Fruit fly (Drosophila melanogaster) whole organism, embryonic: ENCODE measurements around the gene SREBP.
A peak's percentile ranks its signal among the peaks of the same experiment; 100 is the strongest.

Source experiments
- CG10543 ChIP-seq: fragments of 200-800 bp; sonication (Bioruptor generic); optimal IDR thresholded peaks from 3 replicates; lab custom pipeline; 2017; ENCODE audit warnings: missing biosample characterization, mild to moderate bottlenecking, missing genetic modification characterization, moderate library complexity
- CG11456 ChIP-seq: fragments of 200-800 bp; sonication (Bioruptor generic); IDR thresholded peaks from 3 replicates; pipeline ENCODE4 v1.3.6; 2022; ENCODE audit warnings: missing biosample characterization, missing genetic modification characterization
- CG11695 ChIP-seq: fragments of 200-800 bp; sonication (Bioruptor generic); IDR thresholded peaks from 3 replicates; pipeline ENCODE4 v1.3.6; 2022; ENCODE audit warnings: missing biosample characterization, missing genetic modification characterization
- CG13287 ChIP-seq: fragments of 200-800 bp; sonication (Bioruptor generic); IDR thresholded peaks from 2 replicates; pipeline ENCODE4 v1.3.6; 2022; ENCODE audit warnings: missing biosample characterization, missing genetic modification characterization; ENCODE audit not compliant: partially characterized antibody
- CG13296 ChIP-seq: fragments of 200-800 bp; sonication (Bioruptor generic); optimal IDR thresholded peaks from 3 replicates; lab custom pipeline; 2018; ENCODE audit warnings: missing biosample characterization, mild to moderate bottlenecking, missing genetic modification characterization
- CG17328 ChIP-seq: fragments of 200-800 bp; sonication (Bioruptor generic); IDR thresholded peaks from 2 replicates; pipeline ENCODE4 v1.3.6; 2022; ENCODE audit warnings: missing biosample characterization, missing genetic modification characterization
- CG17385 ChIP-seq: fragments of 200-800 bp; sonication (Bioruptor generic); optimal IDR thresholded peaks from 3 replicates; lab custom pipeline; 2018; ENCODE audit warnings: missing biosample characterization, mild to moderate bottlenecking, missing genetic modification characterization
- CG4617 ChIP-seq: fragments of 200-800 bp; sonication (Bioruptor generic); optimal IDR thresholded peaks from 3 replicates; lab custom pipeline; 2016; ENCODE audit warnings: missing biosample characterization, missing genetic modification characterization, borderline replicate concordance
- CG4707 ChIP-seq: fragments of 200-800 bp; sonication (Bioruptor generic); optimal IDR thresholded peaks from 2 replicates; lab custom pipeline; 2018; ENCODE audit warnings: missing biosample characterization, mild to moderate bottlenecking, missing genetic modification characterization, moderate library complexity
- CG4730 ChIP-seq: fragments of 200-800 bp; sonication (Bioruptor generic); IDR thresholded peaks from 2 replicates; pipeline ENCODE4 v1.3.6; 2022; ENCODE audit warnings: missing biosample characterization, missing genetic modification characterization
- CG4854 ChIP-seq: fragments of 200-800 bp; sonication (Bioruptor generic); optimal IDR thresholded peaks from 2 replicates; lab custom pipeline; 2016; ENCODE audit warnings: missing biosample characterization, missing genetic modification characterization, inconsistent platforms
- CG5245 ChIP-seq: fragments of 200-800 bp; sonication (Bioruptor generic); optimal IDR thresholded peaks from 3 replicates; lab custom pipeline; 2016; ENCODE audit warnings: missing biosample characterization, missing genetic modification characterization
- CG6654 ChIP-seq: fragments of 200-800 bp; sonication (Bioruptor generic); optimal IDR thresholded peaks from 2 replicates; lab custom pipeline; 2017; ENCODE audit warnings: missing biosample characterization, mild to moderate bottlenecking, missing genetic modification characterization
- CG6813 ChIP-seq: fragments of 200-800 bp; sonication (Bioruptor generic); optimal IDR thresholded peaks from 2 replicates; lab custom pipeline; 2017; ENCODE audit warnings: missing biosample characterization, missing genetic modification characterization, mild to moderate bottlenecking, moderate library complexity, missing genetic modification reagents
- CG7745 ChIP-seq: fragments of 200-800 bp; sonication (Bioruptor generic); optimal IDR thresholded peaks from 2 replicates; lab custom pipeline; 2018; ENCODE audit warnings: missing biosample characterization, mild to moderate bottlenecking, missing genetic modification characterization, moderate library complexity
- CG9609 ChIP-seq: fragments of 200-800 bp; sonication (Bioruptor generic); optimal IDR thresholded peaks from 3 replicates; lab custom pipeline; 2016; ENCODE audit warnings: missing biosample characterization, missing genetic modification characterization
- CG9817 ChIP-seq: fragments of 200-800 bp; sonication (Bioruptor generic); optimal IDR thresholded peaks from 2 replicates; lab custom pipeline; 2018; ENCODE audit warnings: missing biosample characterization, mild to moderate bottlenecking, missing genetic modification characterization, moderate library complexity
- CHES-1-like ChIP-seq: fragments of 200-800 bp; sonication (Bioruptor generic); optimal IDR thresholded peaks from 2 replicates; lab custom pipeline; 2016; ENCODE audit warnings: missing biosample characterization, missing genetic modification characterization
- D19B ChIP-seq: fragments of 200-800 bp; sonication (Bioruptor generic); optimal IDR thresholded peaks from 2 replicates; lab custom pipeline; 2017; ENCODE audit warnings: missing biosample characterization, mild to moderate bottlenecking, missing genetic modification characterization
- Dfd ChIP-seq, 2 experiments: fragments of >200 bp; optimal IDR thresholded peaks; 2 replicates each; lab custom pipeline; 2017; ENCODE audit warnings: missing biosample characterization in 2 of 2, missing genetic modification characterization in 2 of 2
- Doc2 ChIP-seq: fragments of 200-800 bp; sonication (Bioruptor generic); IDR thresholded peaks from 2 replicates; pipeline ENCODE4 v1.3.6; 2022; ENCODE audit warnings: missing biosample characterization, missing genetic modification characterization
- Hmr ChIP-seq: fragments of 200-800 bp; sonication (Bioruptor generic); optimal IDR thresholded peaks from 3 replicates; lab custom pipeline; 2017; ENCODE audit warnings: mild to moderate bottlenecking, missing biosample characterization, missing genetic modification reagents, missing genetic modification characterization
- Jarid2 ChIP-seq: fragments of 200-800 bp; sonication (Bioruptor generic); optimal IDR thresholded peaks from 3 replicates; lab custom pipeline; 2017; ENCODE audit warnings: mild to moderate bottlenecking, missing biosample characterization, missing genetic modification reagents, missing genetic modification characterization
- Myb ChIP-seq: fragments of 200-800 bp; sonication (Bioruptor generic); optimal IDR thresholded peaks from 2 replicates; lab custom pipeline; 2016; ENCODE audit warnings: missing biosample characterization, missing genetic modification characterization
- Xbp1 ChIP-seq: fragments of 200-800 bp; sonication (Bioruptor generic); optimal IDR thresholded peaks from 3 replicates; lab custom pipeline; 2016; ENCODE audit warnings: missing biosample characterization, mild to moderate bottlenecking, missing genetic modification characterization
- al ChIP-seq: fragments of 200-800 bp; sonication (Bioruptor generic); IDR thresholded peaks from 2 replicates; pipeline ENCODE4 v1.3.6; 2022; ENCODE audit warnings: missing biosample characterization, missing genetic modification characterization
- bbx ChIP-seq: fragments of 200-800 bp; sonication (Bioruptor generic); IDR thresholded peaks from 2 replicates; pipeline ENCODE4 v1.3.6; 2022; ENCODE audit warnings: missing biosample characterization, missing genetic modification characterization; ENCODE audit not compliant: partially characterized antibody
- bigmax ChIP-seq: fragments of 200-800 bp; sonication (Bioruptor generic); optimal IDR thresholded peaks from 2 replicates; lab custom pipeline; 2018; ENCODE audit warnings: missing biosample characterization, mild to moderate bottlenecking, missing genetic modification characterization
- bsh ChIP-seq, 2 experiments: fragments of 200-800 bp; sonication (Bioruptor generic); optimal IDR thresholded peaks; 2 replicates each; lab custom pipeline; 2017 to 2018; ENCODE audit warnings: mild to moderate bottlenecking in 2 of 2, missing biosample characterization in 2 of 2, missing genetic modification characterization in 2 of 2, moderate library complexity in 1 of 2
- cg ChIP-seq: fragments of 200-800 bp; sonication (Bioruptor generic); optimal IDR thresholded peaks from 3 replicates; lab custom pipeline; 2019; ENCODE audit warnings: missing biosample characterization, mild to moderate bottlenecking, missing genetic modification characterization, moderate library complexity
- crp ChIP-seq, 2 experiments: fragments of 200-800 bp; sonication (Bioruptor generic); optimal IDR thresholded peaks; 2 replicates in 1 of 2; 3 replicates in 1 of 2; lab custom pipeline; 2017; ENCODE audit warnings: missing biosample characterization in 2 of 2, missing genetic modification characterization in 2 of 2, mild to moderate bottlenecking in 1 of 2, moderate library complexity in 1 of 2
- dpn ChIP-seq, 2 experiments: fragments of 200-800 bp; sonication (Bioruptor generic); optimal IDR thresholded peaks; 3 replicates each; lab custom pipeline; 2016; ENCODE audit warnings: missing biosample characterization in 2 of 2, missing genetic modification characterization in 2 of 2
- eve ChIP-seq, 2 experiments: fragments of >200 bp; optimal IDR thresholded peaks; 2 replicates each; lab custom pipeline; 2017; ENCODE audit warnings: missing biosample characterization in 2 of 2, missing genetic modification characterization in 2 of 2
- ftz-f1 ChIP-seq: fragments of 200-800 bp; sonication (Bioruptor generic); optimal IDR thresholded peaks from 2 replicates; lab custom pipeline; 2016; ENCODE audit warnings: missing biosample characterization, missing genetic modification characterization
- hkb ChIP-seq, 2 experiments: fragments of 200-800 bp in 1 of 2; fragments of >200 bp in 1 of 2; sonication (Bioruptor generic) in 1 of 2; IDR thresholded peaks in 1 of 2; optimal IDR thresholded peaks in 1 of 2; 2 replicates each; pipeline versions ENCODE4 v1.3.6 to Lab custom; 2017 to 2022; ENCODE audit warnings: missing biosample characterization in 1 of 2, missing genetic modification characterization in 1 of 2
- jumu ChIP-seq: fragments of 200-800 bp; sonication (Bioruptor generic); optimal IDR thresholded peaks from 3 replicates; lab custom pipeline; 2016; ENCODE audit warnings: missing biosample characterization, missing genetic modification characterization
- lilli ChIP-seq: fragments of 200-800 bp; sonication (Bioruptor generic); optimal IDR thresholded peaks from 3 replicates; lab custom pipeline; 2016; ENCODE audit warnings: missing biosample characterization, missing genetic modification characterization
- nau ChIP-seq: fragments of 200-800 bp; sonication (Bioruptor generic); optimal IDR thresholded peaks from 3 replicates; lab custom pipeline; 2017; ENCODE audit warnings: missing biosample characterization, mild to moderate bottlenecking, missing genetic modification characterization, missing genetic modification reagents
- nmo ChIP-seq: fragments of 200-800 bp; sonication (Bioruptor generic); optimal IDR thresholded peaks from 2 replicates; lab custom pipeline; 2018; ENCODE audit warnings: missing biosample characterization, mild to moderate bottlenecking, missing genetic modification characterization, moderate library complexity
- pnt ChIP-seq: fragments of 200-800 bp; sonication (Bioruptor generic); optimal IDR thresholded peaks from 3 replicates; lab custom pipeline; 2016; ENCODE audit warnings: missing biosample characterization, missing genetic modification characterization
- rib ChIP-seq: fragments of 200-800 bp; sonication (Bioruptor generic); IDR thresholded peaks from 2 replicates; pipeline ENCODE4 v1.3.6; 2022; ENCODE audit warnings: missing biosample characterization, missing genetic modification characterization
- shn ChIP-seq: fragments of 200-800 bp; sonication (Bioruptor generic); optimal IDR thresholded peaks from 3 replicates; lab custom pipeline; 2016; ENCODE audit warnings: missing biosample characterization, missing genetic modification characterization
- sna ChIP-seq: fragments of 200-800 bp; sonication (Bioruptor generic); IDR thresholded peaks from 2 replicates; pipeline ENCODE4 v1.3.6; 2022; ENCODE audit warnings: missing biosample characterization, missing genetic modification characterization; ENCODE audit not compliant: partially characterized antibody
- sob ChIP-seq: fragments of 200-800 bp; sonication (Bioruptor generic); IDR thresholded peaks from 2 replicates; pipeline ENCODE4 v1.3.6; 2022; ENCODE audit warnings: missing biosample characterization, missing genetic modification characterization
- twi ChIP-seq: fragments of 200-800 bp; optimal IDR thresholded peaks from 2 replicates; lab custom pipeline; 2019; ENCODE audit warnings: missing biosample characterization, mild to moderate bottlenecking, missing genetic modification characterization, moderate library complexity
- unpg ChIP-seq: fragments of 200-800 bp; sonication (Bioruptor generic); optimal IDR thresholded peaks from 3 replicates; lab custom pipeline; 2018; ENCODE audit warnings: missing biosample characterization, mild to moderate bottlenecking, missing genetic modification characterization, moderate library complexity
- wdn ChIP-seq: fragments of 200-800 bp; sonication (Bioruptor generic); IDR thresholded peaks from 2 replicates; pipeline ENCODE4 v1.3.6; 2022; ENCODE audit warnings: missing biosample characterization, missing genetic modification characterization
- zfh2 ChIP-seq: fragments of 200-800 bp; sonication (Bioruptor generic); optimal IDR thresholded peaks from 2 replicates; lab custom pipeline; 2016; ENCODE audit warnings: missing biosample characterization, missing genetic modification characterization

Gene SREBP

dm6 chr3L:19794203-19794802 is 568 bp downstream of the SREBP start (continued):
- TF ChIP-seq CG13287 (GFP tag; lab: Robert Waterston, UW): peak; percentile 7; the same call in 1 of the 2 replicates
- TF ChIP-seq CG4854 (GFP tag; lab: Kevin White, UChicago): peak; percentile 81
- TF ChIP-seq CG13296 (GFP tag; lab: Kevin White, UChicago): peak; percentile 90
- peak; percentile 92 for TF ChIP-seq nmo (GFP tag; lab: Kevin White, UChicago)
- peak; percentile 82 for TF ChIP-seq Xbp1
- TF ChIP-seq bsh (GFP tag; optimal IDR thresholded peaks at IDR 0.05; lab: Kevin White, UChicago): peak; percentile 74 to 93
- TF ChIP-seq bbx: peak; percentile 62; the same call in 1 of the 2 replicates
- TF ChIP-seq pnt: peak; percentile 46
- TF ChIP-seq Jarid2 (GFP tag; lab: Kevin White, UChicago): peak; percentile 61
- TF ChIP-seq Hmr (GFP tag; lab: Kevin White, UChicago): peak; percentile 90
- peak; percentile 70 for TF ChIP-seq unpg (GFP tag; lab: Kevin White, UChicago)
- 0 out of 2 replicates have a peak, but pooled peaks have one; percentile 38 for TF ChIP-seq CG4730
- TF ChIP-seq Dfd (GFP tag; optimal IDR thresholded peaks at IDR 0.05; lab: Kevin White, UChicago): no peak
- TF ChIP-seq wdn (GFP tag; lab: Robert Waterston, UW): no peak
- peak; percentile 57 for TF ChIP-seq twi (tag; lab: Kevin White, UChicago)
- TF ChIP-seq CG11456: peak; percentile 40; the same call in 2 of the 3 replicates
- TF ChIP-seq jumu (GFP tag; lab: Kevin White, UChicago): peak; percentile 65
- TF ChIP-seq ftz-f1 (GFP tag; lab: Kevin White, UChicago): no peak
- peak; percentile 87 for TF ChIP-seq CG17385 (GFP tag; lab: Kevin White, UChicago)
- peak; percentile 87 for TF ChIP-seq cg (GFP tag; lab: Kevin White, UChicago)
- peak; percentile 66 for TF ChIP-seq CHES-1-like (GFP tag; lab: Kevin White, UChicago)
- TF ChIP-seq eve (GFP tag; optimal IDR thresholded peaks at IDR 0.05; lab: Kevin White, UChicago): no peak
- TF ChIP-seq CG11695 (GFP tag; lab: Robert Waterston, UW): peak; percentile 71
- TF ChIP-seq zfh2 (GFP tag; lab: Kevin White, UChicago): peak; percentile 76
- TF ChIP-seq al (GFP tag; lab: Robert Waterston, UW): peak; percentile 62
- TF ChIP-seq CG10543 (GFP tag; lab: Kevin White, UChicago): peak; percentile 96
- TF ChIP-seq hkb (optimal IDR thresholded peaks at IDR 0.05; lab: Kevin White, UChicago): no peak
- TF ChIP-seq hkb (GFP tag; IDR thresholded peaks at IDR 0.05; lab: Robert Waterston, UW): peak; percentile 68
- no peak for TF ChIP-seq CG4617
- peak; percentile 41 for TF ChIP-seq Myb (GFP tag; lab: Kevin White, UChicago)
- TF ChIP-seq dpn (GFP tag; optimal IDR thresholded peaks at IDR 0.05; lab: Kevin White, UChicago): peak; percentile 84
- no peak for TF ChIP-seq Doc2
- no peak for TF ChIP-seq bigmax
- peak; percentile 57 for TF ChIP-seq rib
- TF ChIP-seq CG6813 (GFP tag; lab: Kevin White, UChicago): peak; percentile 82
- peak; percentile 75 for TF ChIP-seq sob (GFP tag; lab: Robert Waterston, UW)
- TF ChIP-seq crp (GFP tag; optimal IDR thresholded peaks at IDR 0.05; lab: Kevin White, UChicago): no peak
- TF ChIP-seq sna (GFP tag; lab: Robert Waterston, UW): peak; percentile 33; the same call in 1 of the 2 replicates
- TF ChIP-seq CG4707 (GFP tag; lab: Kevin White, UChicago): peak; percentile 81
- TF ChIP-seq CG9609 (GFP tag; lab: Kevin White, UChicago): peak; percentile 69
- TF ChIP-seq CG5245: peak; percentile 44
- peak; percentile 90 for TF ChIP-seq lilli
- peak; percentile 66 for TF ChIP-seq CG17328
- TF ChIP-seq nau (GFP tag; lab: Kevin White, UChicago): no peak
- peak; percentile 66 for TF ChIP-seq CG6654 (GFP tag; lab: Kevin White, UChicago)
- TF ChIP-seq CG7745 (tag; lab: Kevin White, UChicago): no peak
- TF ChIP-seq shn (GFP tag; lab: Kevin White, UChicago): peak; percentile 74
- peak; percentile 72 for TF ChIP-seq D19B (GFP tag; lab: Kevin White, UChicago)
- TF ChIP-seq CG9817 (tag; lab: Kevin White, UChicago): peak; percentile 75
